Fruit fly (Drosophila melanogaster) whole organism, embryonic: ENCODE data around the gene CG11842.
A peak's percentile ranks its signal among the peaks of the same experiment; 100 is the strongest.

Experiments used
- Abd-B ChIP-seq: fragments of 200-800 bp; sonication (Bioruptor generic); optimal IDR thresholded peaks from 2 replicates; lab custom pipeline; 2018; ENCODE audit warnings: missing biosample characterization, mild to moderate bottlenecking, missing genetic modification characterization, moderate library complexity
- CG11398 ChIP-seq: fragments of 200-800 bp; sonication (Bioruptor generic); optimal IDR thresholded peaks from 2 replicates; lab custom pipeline; 2016; ENCODE audit warnings: missing biosample characterization, missing genetic modification characterization
- CG11696 ChIP-seq: fragments of 200-800 bp; sonication (Bioruptor generic); IDR thresholded peaks from 2 replicates; pipeline ENCODE4 v1.3.6; 2022; ENCODE audit warnings: missing biosample characterization, missing genetic modification characterization
- CG12155 ChIP-seq: fragments of 200-800 bp; sonication (Bioruptor generic); optimal IDR thresholded peaks from 3 replicates; lab custom pipeline; 2016; ENCODE audit warnings: missing biosample characterization, missing genetic modification characterization
- CG13894 ChIP-seq: fragments of 200-800 bp; sonication (Bioruptor generic); optimal IDR thresholded peaks from 3 replicates; lab custom pipeline; 2018; ENCODE audit warnings: missing biosample characterization, mild to moderate bottlenecking, missing genetic modification characterization, moderate library complexity
- CG14441 ChIP-seq: fragments of 200-800 bp; sonication (Bioruptor generic); IDR thresholded peaks from 2 replicates; pipeline ENCODE4 v1.3.6; 2022; ENCODE audit warnings: missing biosample characterization, missing genetic modification characterization
- CG17612 ChIP-seq: fragments of 200-800 bp; sonication (Bioruptor generic); IDR thresholded peaks from 2 replicates; pipeline ENCODE4 v1.3.6; 2022; ENCODE audit warnings: missing biosample characterization, missing genetic modification characterization
- CG17829 ChIP-seq: fragments of 200-800 bp; optimal IDR thresholded peaks from 2 replicates; lab custom pipeline; 2019; ENCODE audit warnings: missing biosample characterization, mild to moderate bottlenecking, missing genetic modification characterization, moderate library complexity
- CG1832 ChIP-seq: fragments of 200-800 bp; sonication (Bioruptor generic); optimal IDR thresholded peaks from 2 replicates; lab custom pipeline; 2017; ENCODE audit warnings: missing biosample characterization, mild to moderate bottlenecking, missing genetic modification characterization, inconsistent platforms
- CG18599 ChIP-seq: fragments of 200-800 bp; sonication (Bioruptor generic); optimal IDR thresholded peaks from 3 replicates; lab custom pipeline; 2017; ENCODE audit warnings: missing biosample characterization, missing genetic modification characterization, mild to moderate bottlenecking, moderate library complexity, missing genetic modification reagents
- CG2116 ChIP-seq: fragments of 200-800 bp; sonication (Bioruptor generic); optimal IDR thresholded peaks from 3 replicates; lab custom pipeline; 2018; ENCODE audit warnings: missing biosample characterization, mild to moderate bottlenecking, missing genetic modification characterization
- CG2202 ChIP-seq: fragments of 200-800 bp; sonication (Bioruptor generic); optimal IDR thresholded peaks from 2 replicates; lab custom pipeline; 2018; ENCODE audit warnings: missing biosample characterization, mild to moderate bottlenecking, missing genetic modification characterization
- CG32532 ChIP-seq: fragments of 200-800 bp; sonication (Bioruptor generic); IDR thresholded peaks from 2 replicates; pipeline ENCODE4 v1.3.6; 2022; ENCODE audit warnings: missing biosample characterization, missing genetic modification characterization
- CG32767 ChIP-seq: fragments of 200-800 bp; sonication (Bioruptor generic); IDR thresholded peaks from 2 replicates; pipeline ENCODE4 v1.3.6; 2022; ENCODE audit warnings: missing biosample characterization, missing genetic modification characterization
- CG3407 ChIP-seq: fragments of 200-800 bp; sonication (Bioruptor generic); optimal IDR thresholded peaks from 2 replicates; lab custom pipeline; 2018; ENCODE audit warnings: missing biosample characterization, mild to moderate bottlenecking, missing genetic modification characterization
- CG4424 ChIP-seq: fragments of 200-800 bp; sonication (Bioruptor generic); optimal IDR thresholded peaks from 3 replicates; lab custom pipeline; 2016; ENCODE audit warnings: missing biosample characterization, missing genetic modification characterization
- CG4617 ChIP-seq: fragments of 200-800 bp; sonication (Bioruptor generic); optimal IDR thresholded peaks from 3 replicates; lab custom pipeline; 2016; ENCODE audit warnings: missing biosample characterization, missing genetic modification characterization, borderline replicate concordance
- CG4820 ChIP-seq: fragments of 200-800 bp; sonication (Bioruptor generic); optimal IDR thresholded peaks from 3 replicates; lab custom pipeline; 2016; ENCODE audit warnings: missing biosample characterization, missing genetic modification characterization
- CG4854 ChIP-seq: fragments of 200-800 bp; sonication (Bioruptor generic); optimal IDR thresholded peaks from 2 replicates; lab custom pipeline; 2016; ENCODE audit warnings: missing biosample characterization, missing genetic modification characterization, inconsistent platforms
- CG6813 ChIP-seq: fragments of 200-800 bp; sonication (Bioruptor generic); optimal IDR thresholded peaks from 2 replicates; lab custom pipeline; 2017; ENCODE audit warnings: missing biosample characterization, missing genetic modification characterization, mild to moderate bottlenecking, moderate library complexity, missing genetic modification reagents
- CG7556 ChIP-seq: fragments of 200-800 bp; sonication (Bioruptor generic); optimal IDR thresholded peaks from 2 replicates; lab custom pipeline; 2017; ENCODE audit warnings: missing biosample characterization, mild to moderate bottlenecking, missing genetic modification characterization
- CG8478 ChIP-seq: fragments of >200 bp; optimal IDR thresholded peaks from 2 replicates; lab custom pipeline; 2018
- CTCF ChIP-seq: fragments of 200-800 bp; sonication (Bioruptor generic); optimal IDR thresholded peaks from 2 replicates; lab custom pipeline; 2017; ENCODE audit warnings: missing biosample characterization, mild to moderate bottlenecking, missing genetic modification characterization, moderate library complexity
- Doc3 ChIP-seq: fragments of 200-800 bp; sonication (Bioruptor generic); IDR thresholded peaks from 3 replicates; pipeline ENCODE4 v1.3.6; 2022; ENCODE audit warnings: missing biosample characterization, missing genetic modification characterization; ENCODE audit not compliant: partially characterized antibody
- E2f2 ChIP-seq: fragments of 200-800 bp; sonication (Bioruptor generic); IDR thresholded peaks from 2 replicates; pipeline ENCODE4 v1.3.6; 2022; ENCODE audit warnings: missing biosample characterization, missing genetic modification characterization
- Eip74EF ChIP-seq, 2 experiments: fragments of 200-800 bp in 1 of 2; fragments of >200 bp in 1 of 2; sonication (Bioruptor generic) in 1 of 2; optimal IDR thresholded peaks; 2 replicates each; lab custom pipeline; 2017 to 2019; ENCODE audit warnings: missing biosample characterization in 2 of 2, missing genetic modification characterization in 2 of 2, mild to moderate bottlenecking in 1 of 2, moderate library complexity in 1 of 2
- Jarid2 ChIP-seq: fragments of 200-800 bp; sonication (Bioruptor generic); optimal IDR thresholded peaks from 3 replicates; lab custom pipeline; 2017; ENCODE audit warnings: mild to moderate bottlenecking, missing biosample characterization, missing genetic modification reagents, missing genetic modification characterization
- Lpt ChIP-seq: fragments of >200 bp; optimal IDR thresholded peaks from 2 replicates; lab custom pipeline; 2018; ENCODE audit warnings: missing biosample characterization, missing genetic modification characterization
- Mes4 ChIP-seq: fragments of 200-800 bp; sonication (Bioruptor generic); optimal IDR thresholded peaks from 2 replicates; lab custom pipeline; 2016; ENCODE audit warnings: missing biosample characterization, missing genetic modification characterization
- Myb ChIP-seq: fragments of 200-800 bp; sonication (Bioruptor generic); optimal IDR thresholded peaks from 2 replicates; lab custom pipeline; 2016; ENCODE audit warnings: missing biosample characterization, missing genetic modification characterization
- Optix ChIP-seq: fragments of 200-800 bp; sonication (Bioruptor generic); IDR thresholded peaks from 3 replicates; pipeline ENCODE4 v1.3.6; 2022; ENCODE audit warnings: missing biosample characterization, missing genetic modification characterization
- Scr ChIP-seq: fragments of 200-800 bp; sonication (Bioruptor generic); IDR thresholded peaks from 2 replicates; pipeline ENCODE4 v1.3.6; 2022; ENCODE audit warnings: missing biosample characterization, missing genetic modification characterization; ENCODE audit not compliant: partially characterized antibody
- Usf ChIP-seq: fragments of 200-800 bp; sonication (Bioruptor generic); optimal IDR thresholded peaks from 2 replicates; lab custom pipeline; 2017; ENCODE audit warnings: missing genotype, missing biosample characterization, missing genetic modification characterization
- ap ChIP-seq: fragments of 200-800 bp; sonication (Bioruptor generic); IDR thresholded peaks from 2 replicates; pipeline ENCODE4 v1.3.6; 2022; ENCODE audit warnings: missing biosample characterization, missing genetic modification characterization
- az2 ChIP-seq: fragments of 200-800 bp; sonication (Bioruptor generic); optimal IDR thresholded peaks from 3 replicates; lab custom pipeline; 2016; ENCODE audit warnings: missing biosample characterization, missing genetic modification characterization
- cad ChIP-seq: fragments of >200 bp; optimal IDR thresholded peaks from 2 replicates; lab custom pipeline; 2017; ENCODE audit warnings: missing biosample characterization, missing genetic modification characterization
- ci ChIP-seq: fragments of 200-800 bp; sonication (Bioruptor generic); IDR thresholded peaks from 3 replicates; pipeline ENCODE4 v1.3.6; 2022; ENCODE audit warnings: missing biosample characterization, missing genetic modification characterization
- crol ChIP-seq: fragments of 200-800 bp; sonication (Bioruptor generic); IDR thresholded peaks from 2 replicates; pipeline ENCODE4 v1.3.6; 2022; ENCODE audit warnings: missing biosample characterization, missing genetic modification characterization
- cwo ChIP-seq: fragments of 200-800 bp; sonication (Bioruptor generic); optimal IDR thresholded peaks from 3 replicates; lab custom pipeline; 2017; ENCODE audit warnings: missing biosample characterization, missing genetic modification characterization, mild to moderate bottlenecking, moderate library complexity, missing genetic modification reagents
- en ChIP-seq: fragments of 200-800 bp; sonication (Bioruptor generic); optimal IDR thresholded peaks from 2 replicates; lab custom pipeline; 2016; ENCODE audit warnings: missing biosample characterization, missing genetic modification characterization
- inv ChIP-seq: fragments of 200-800 bp; sonication (Bioruptor generic); IDR thresholded peaks from 2 replicates; pipeline ENCODE4 v1.3.6; 2022; ENCODE audit warnings: missing biosample characterization, missing genetic modification characterization; ENCODE audit not compliant: partially characterized antibody
- klu ChIP-seq: fragments of 200-800 bp; sonication (Bioruptor generic); IDR thresholded peaks from 2 replicates; pipeline ENCODE4 v1.3.6; 2022; ENCODE audit warnings: missing biosample characterization, missing genetic modification characterization
- luna ChIP-seq: fragments of 200-800 bp; sonication (Bioruptor generic); optimal IDR thresholded peaks from 2 replicates; lab custom pipeline; 2016; ENCODE audit warnings: missing biosample characterization, missing genetic modification characterization
- nerfin-1 ChIP-seq: fragments of 200-800 bp; sonication (Bioruptor generic); optimal IDR thresholded peaks from 3 replicates; lab custom pipeline; 2019; ENCODE audit warnings: missing biosample characterization, mild to moderate bottlenecking, missing genetic modification characterization, moderate library complexity
- peb ChIP-seq: fragments of 200-800 bp; sonication (Bioruptor generic); IDR thresholded peaks from 2 replicates; pipeline ENCODE4 v1.3.6; 2022; ENCODE audit warnings: missing biosample characterization, missing genetic modification characterization
- pita ChIP-seq: fragments of 200-800 bp; sonication (Bioruptor generic); optimal IDR thresholded peaks from 2 replicates; lab custom pipeline; 2017; ENCODE audit warnings: missing biosample characterization, mild to moderate bottlenecking, missing genetic modification characterization
- sens ChIP-seq: fragments of 200-800 bp; sonication (Bioruptor generic); peaks from one replicate; lab custom pipeline; 2016; ENCODE audit warnings: missing biosample characterization, missing genetic modification characterization
- sna ChIP-seq: fragments of 200-800 bp; sonication (Bioruptor generic); IDR thresholded peaks from 2 replicates; pipeline ENCODE4 v1.3.6; 2022; ENCODE audit warnings: missing biosample characterization, missing genetic modification characterization; ENCODE audit not compliant: partially characterized antibody
- wdn ChIP-seq: fragments of 200-800 bp; sonication (Bioruptor generic); IDR thresholded peaks from 2 replicates; pipeline ENCODE4 v1.3.6; 2022; ENCODE audit warnings: missing biosample characterization, missing genetic modification characterization
- zfh2 ChIP-seq: fragments of 200-800 bp; sonication (Bioruptor generic); optimal IDR thresholded peaks from 2 replicates; lab custom pipeline; 2016; ENCODE audit warnings: missing biosample characterization, missing genetic modification characterization

Gene CG11842

DNA sequence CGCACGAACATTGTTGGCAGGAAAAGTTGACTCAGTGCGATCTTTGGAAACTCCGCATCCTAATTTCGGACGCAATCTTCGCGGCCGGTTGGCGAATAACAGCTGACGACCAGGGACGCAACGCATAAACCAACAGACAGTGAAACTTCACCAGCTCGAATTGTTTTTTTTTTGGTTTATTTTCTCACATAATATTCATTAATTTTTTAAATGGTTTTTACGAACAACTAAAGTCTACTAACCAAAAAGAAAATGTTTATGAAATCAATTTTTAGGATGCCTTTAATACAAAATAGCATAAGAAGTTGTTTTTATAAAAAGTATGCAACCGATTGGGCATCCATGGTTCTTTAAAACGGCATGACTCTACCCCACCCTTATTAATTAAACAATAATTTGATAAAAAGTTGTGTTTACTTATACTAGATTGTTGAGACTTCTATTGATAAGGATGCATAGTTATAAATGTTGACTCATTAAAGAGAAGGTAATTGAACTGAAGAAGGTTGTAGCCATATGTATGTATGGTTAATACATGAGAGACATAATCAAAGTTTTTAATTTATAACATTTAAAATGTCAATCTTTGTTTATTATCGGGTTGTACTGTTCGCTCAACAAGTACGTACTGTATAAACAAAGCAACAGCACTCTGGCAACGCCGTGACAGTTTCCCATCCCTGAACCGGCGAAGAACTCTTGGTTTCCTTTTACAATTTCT, 18.4 kb upstream of the CG11842 start, which contains the start of the genes beta4GalNAcTB and Cpsf100 (continued):
- TF ChIP-seq E2f2 (GFP tag; lab: Robert Waterston, UW) (peak; percentile 26; the same call in 1 of the 2 replicates), CTCF (GFP tag; lab: Kevin White, UChicago) (no peak), ap (GFP tag; lab: Robert Waterston, UW) (peak; percentile 46), Usf (peak; percentile 73), sna (no peak), CG1832 (GFP tag; lab: Kevin White, UChicago) (no peak), wdn (peak; percentile 35; the same call in 1 of the 2 replicates), zfh2 (GFP tag; lab: Kevin White, UChicago) (peak; percentile 81), cwo (GFP tag; lab: Kevin White, UChicago) (peak; percentile 49), CG18599 (GFP tag; lab: Kevin White, UChicago) (peak; percentile 74), CG17612 (no peak; the same call in 1 of the 2 replicates), Doc3 (GFP tag; lab: Robert Waterston, UW) (no peak), sens (peak; percentile 91), CG4424 (GFP tag; lab: Kevin White, UChicago) (peak; percentile 87), CG13894 (tag; lab: Kevin White, UChicago) (no peak), en (GFP tag; lab: Kevin White, UChicago) (no peak), ci (GFP tag; lab: Robert Waterston, UW) (0 out of 3 replicates have a peak, but pooled peaks have one; percentile 32), CG4854 (GFP tag; lab: Kevin White, UChicago) (no peak), az2 (GFP tag; lab: Kevin White, UChicago) (peak; percentile 79), CG11696 (0 out of 2 replicates have a peak, but pooled peaks have one; percentile 37), CG2202 (tag; lab: Kevin White, UChicago) (peak; percentile 29), luna (no peak), CG14441 (GFP tag; lab: Robert Waterston, UW) (peak; percentile 71), CG4617 (peak; percentile 4), cad (no peak), CG11398 (GFP tag; lab: Kevin White, UChicago) (no peak), CG4820 (GFP tag; lab: Kevin White, UChicago) (peak; percentile 67), crol (GFP tag; lab: Robert Waterston, UW) (no peak), nerfin-1 (tag; lab: Kevin White, UChicago) (peak; percentile 61), CG17829 (tag; lab: Kevin White, UChicago) (peak; percentile 56), inv (no peak), CG3407 (GFP tag; lab: Kevin White, UChicago) (peak; percentile 50), CG6813 (GFP tag; lab: Kevin White, UChicago) (no peak), peb (GFP tag; lab: Robert Waterston, UW) (0 out of 2 replicates have a peak, but pooled peaks have one; percentile 30), klu (GFP tag; lab: Robert Waterston, UW) (peak; percentile 50), Mes4 (peak; percentile 55), Scr (no peak), Eip74EF (GFP tag; optimal IDR thresholded peaks at IDR 0.05; lab: Kevin White, UChicago) (peak in 1 of 2 experiments; percentile 50), pita (GFP tag; lab: Kevin White, UChicago) (no peak), Optix (GFP tag; lab: Robert Waterston, UW) (peak; percentile 32; the same call in 1 of the 3 replicates), Jarid2 (GFP tag; lab: Kevin White, UChicago) (peak; percentile 11), CG32532 (GFP tag; lab: Robert Waterston, UW) (peak; percentile 77), Lpt (no peak), CG32767 (GFP tag; lab: Robert Waterston, UW) (no peak), Abd-B (GFP tag; lab: Kevin White, UChicago) (peak; percentile 77), CG12155 (GFP tag; lab: Kevin White, UChicago) (peak; percentile 48), CG7556 (GFP tag; lab: Kevin White, UChicago) (peak; percentile 84), CG2116 (GFP tag; lab: Kevin White, UChicago) (peak; percentile 38), Myb (peak; percentile 17), CG8478 (no peak)
